Fruit fly (Drosophila melanogaster) whole organism, embryonic: ENCODE results near the gene Osi21.

Experiments used
- Adf1 ChIP-seq: fragments of 200-800 bp; sonication (Bioruptor generic); IDR thresholded peaks from 2 replicates; pipeline ENCODE4 v1.3.6; 2022; ENCODE audit warnings: missing biosample characterization, missing genetic modification characterization
- B-H2 ChIP-seq: fragments of 200-800 bp; sonication (Bioruptor generic); optimal IDR thresholded peaks from 2 replicates; lab custom pipeline; 2018; ENCODE audit warnings: missing biosample characterization, mild to moderate bottlenecking, missing genetic modification characterization
- C15 ChIP-seq: fragments of 200-800 bp; sonication (Bioruptor generic); IDR thresholded peaks from 3 replicates; pipeline ENCODE4 v1.3.6; 2022; ENCODE audit warnings: missing biosample characterization, missing genetic modification characterization
- CG10959 ChIP-seq: fragments of 200-800 bp; sonication (Bioruptor generic); IDR thresholded peaks from 2 replicates; pipeline ENCODE4 v1.3.6; 2022; ENCODE audit warnings: missing biosample characterization, missing genetic modification characterization
- CG11093 ChIP-seq: fragments of 200-800 bp; sonication (Bioruptor generic); IDR thresholded peaks from 3 replicates; pipeline ENCODE4 v1.3.6; 2022; ENCODE audit warnings: missing biosample characterization, missing genetic modification characterization
- CG11504 ChIP-seq: fragments of 200-800 bp; sonication (Bioruptor generic); optimal IDR thresholded peaks from 3 replicates; lab custom pipeline; 2019; ENCODE audit warnings: missing biosample characterization, mild to moderate bottlenecking, missing genetic modification characterization, moderate library complexity
- CG12299 ChIP-seq: fragments of 200-800 bp; sonication (Bioruptor generic); optimal IDR thresholded peaks from 2 replicates; lab custom pipeline; 2018; ENCODE audit warnings: missing biosample characterization, mild to moderate bottlenecking, missing genetic modification characterization
- CG13424 ChIP-seq: fragments of 200-800 bp; sonication (Bioruptor generic); optimal IDR thresholded peaks from 2 replicates; lab custom pipeline; 2019; ENCODE audit warnings: missing biosample characterization, mild to moderate bottlenecking, missing genetic modification characterization, moderate library complexity
- CG14710 ChIP-seq: fragments of 200-800 bp; sonication (Bioruptor generic); optimal IDR thresholded peaks from 3 replicates; lab custom pipeline; 2019; ENCODE audit warnings: missing biosample characterization, mild to moderate bottlenecking, missing genetic modification characterization, moderate library complexity
- CG1602 ChIP-seq: fragments of 200-800 bp; sonication (Bioruptor generic); optimal IDR thresholded peaks from 3 replicates; lab custom pipeline; 2016; ENCODE audit warnings: missing biosample characterization, missing genetic modification characterization
- CG16813 ChIP-seq: fragments of 200-800 bp; sonication (Bioruptor generic); IDR thresholded peaks from 3 replicates; pipeline ENCODE4 v1.3.6; 2022; ENCODE audit warnings: missing biosample characterization, missing genetic modification characterization; ENCODE audit not compliant: partially characterized antibody
- CG16815 ChIP-seq: fragments of 200-800 bp; sonication (Bioruptor generic); optimal IDR thresholded peaks from 3 replicates; lab custom pipeline; 2017; ENCODE audit warnings: missing biosample characterization, mild to moderate bottlenecking, missing genetic modification characterization
- CG3065 ChIP-seq: fragments of 200-800 bp; sonication (Bioruptor generic); optimal IDR thresholded peaks from 2 replicates; lab custom pipeline; 2016; ENCODE audit warnings: missing biosample characterization, missing genetic modification characterization
- CG33213 ChIP-seq: fragments of 200-800 bp; sonication (Bioruptor generic); optimal IDR thresholded peaks from 3 replicates; lab custom pipeline; 2016; ENCODE audit warnings: missing biosample characterization, missing genetic modification characterization
- CG34422 ChIP-seq: fragments of 200-800 bp; sonication (Bioruptor generic); IDR thresholded peaks from 3 replicates; pipeline ENCODE4 v1.3.6; 2022; ENCODE audit warnings: missing biosample characterization, missing genetic modification characterization
- CG3726 ChIP-seq: fragments of 200-800 bp; sonication (Bioruptor generic); IDR thresholded peaks from 3 replicates; pipeline ENCODE4, ENCODE4 v1.3.6; 2022; ENCODE audit warnings: missing biosample characterization, missing genetic modification characterization
- CG4328 ChIP-seq: fragments of 200-800 bp; sonication (Bioruptor generic); optimal IDR thresholded peaks from 3 replicates; lab custom pipeline; 2017; ENCODE audit warnings: missing biosample characterization, missing genetic modification reagents, missing genetic modification characterization
- CG6175 ChIP-seq: fragments of 200-800 bp; sonication (Bioruptor generic); IDR thresholded peaks from 3 replicates; pipeline ENCODE4 v1.3.6; 2022; ENCODE audit warnings: missing biosample characterization, missing genetic modification characterization
- CG6272 ChIP-seq: fragments of 200-800 bp; sonication (Bioruptor generic); IDR thresholded peaks from 2 replicates; pipeline ENCODE4 v1.3.6; 2022; ENCODE audit warnings: missing biosample characterization, missing genetic modification characterization
- CG6654 ChIP-seq: fragments of 200-800 bp; sonication (Bioruptor generic); optimal IDR thresholded peaks from 2 replicates; lab custom pipeline; 2017; ENCODE audit warnings: missing biosample characterization, mild to moderate bottlenecking, missing genetic modification characterization
- CG6813 ChIP-seq: fragments of 200-800 bp; sonication (Bioruptor generic); optimal IDR thresholded peaks from 2 replicates; lab custom pipeline; 2017; ENCODE audit warnings: missing biosample characterization, missing genetic modification characterization, mild to moderate bottlenecking, moderate library complexity, missing genetic modification reagents
- CG7786 ChIP-seq: fragments of 200-800 bp; sonication (Bioruptor generic); optimal IDR thresholded peaks from 2 replicates; lab custom pipeline; 2016; ENCODE audit warnings: missing biosample characterization, missing genetic modification characterization
- CG8089 ChIP-seq: fragments of 200-800 bp; sonication (Bioruptor generic); optimal IDR thresholded peaks from 3 replicates; lab custom pipeline; 2016; ENCODE audit warnings: missing biosample characterization, missing genetic modification characterization
- CG9609 ChIP-seq: fragments of 200-800 bp; sonication (Bioruptor generic); optimal IDR thresholded peaks from 3 replicates; lab custom pipeline; 2016; ENCODE audit warnings: missing biosample characterization, missing genetic modification characterization
- CG9817 ChIP-seq: fragments of 200-800 bp; sonication (Bioruptor generic); optimal IDR thresholded peaks from 2 replicates; lab custom pipeline; 2018; ENCODE audit warnings: missing biosample characterization, mild to moderate bottlenecking, missing genetic modification characterization, moderate library complexity
- D19A ChIP-seq: fragments of 200-800 bp; optimal IDR thresholded peaks from 3 replicates; lab custom pipeline; 2019; ENCODE audit warnings: missing biosample characterization, mild to moderate bottlenecking, missing genetic modification characterization, moderate library complexity
- E2f1 ChIP-seq: fragments of 200-800 bp; sonication (Bioruptor generic); IDR thresholded peaks from 2 replicates; pipeline ENCODE4 v1.3.6; 2022; ENCODE audit warnings: missing biosample characterization, missing genetic modification characterization
- E2f2 ChIP-seq: fragments of 200-800 bp; sonication (Bioruptor generic); IDR thresholded peaks from 2 replicates; pipeline ENCODE4 v1.3.6; 2022; ENCODE audit warnings: missing biosample characterization, missing genetic modification characterization
- HLH54F ChIP-seq: fragments of 200-800 bp; sonication (Bioruptor generic); optimal IDR thresholded peaks from 3 replicates; lab custom pipeline; 2016; ENCODE audit warnings: missing biosample characterization, missing genetic modification characterization
- Hmr ChIP-seq: fragments of 200-800 bp; sonication (Bioruptor generic); optimal IDR thresholded peaks from 3 replicates; lab custom pipeline; 2017; ENCODE audit warnings: mild to moderate bottlenecking, missing biosample characterization, missing genetic modification reagents, missing genetic modification characterization
- Lpt ChIP-seq: fragments of >200 bp; optimal IDR thresholded peaks from 2 replicates; lab custom pipeline; 2018; ENCODE audit warnings: missing biosample characterization, missing genetic modification characterization
- Mrtf ChIP-seq: fragments of 200-800 bp; sonication (Bioruptor generic); IDR thresholded peaks from 3 replicates; pipeline ENCODE4 v1.3.6; 2022; ENCODE audit warnings: missing biosample characterization, missing genetic modification characterization
- Nf-YA ChIP-seq: fragments of 200-800 bp; sonication (Bioruptor generic); IDR thresholded peaks from 2 replicates; pipeline ENCODE4 v1.3.6; 2022; ENCODE audit warnings: missing biosample characterization, missing genetic modification characterization
- NfI ChIP-seq: fragments of 200-800 bp; sonication (Bioruptor generic); optimal IDR thresholded peaks from 3 replicates; lab custom pipeline; 2018; ENCODE audit warnings: missing biosample characterization, mild to moderate bottlenecking, missing genetic modification characterization, moderate library complexity
- Six4 ChIP-seq: fragments of 200-800 bp; sonication (Bioruptor generic); optimal IDR thresholded peaks from 2 replicates; lab custom pipeline; 2016; ENCODE audit warnings: missing biosample characterization, missing genetic modification characterization
- Spps ChIP-seq: fragments of 200-800 bp; sonication (Bioruptor generic); optimal IDR thresholded peaks from 2 replicates; lab custom pipeline; 2018; ENCODE audit warnings: missing biosample characterization, mild to moderate bottlenecking, missing genetic modification characterization
- Stat92E ChIP-seq, 3 experiments: fragments of >200 bp in 2 of 3; fragments of 200-800 bp in 1 of 3; sonication (Bioruptor generic) in 1 of 3; optimal IDR thresholded peaks; 2 replicates each; lab custom pipeline; 2017 to 2019; ENCODE audit warnings: missing biosample characterization in 3 of 3, missing genetic modification characterization in 3 of 3, mild to moderate bottlenecking in 1 of 3, moderate library complexity in 1 of 3
- Usf ChIP-seq: fragments of 200-800 bp; sonication (Bioruptor generic); optimal IDR thresholded peaks from 2 replicates; lab custom pipeline; 2017; ENCODE audit warnings: missing genotype, missing biosample characterization, missing genetic modification characterization
- Vsx1 ChIP-seq: fragments of 200-800 bp; sonication (Bioruptor generic); optimal IDR thresholded peaks from 2 replicates; lab custom pipeline; 2017; ENCODE audit warnings: missing biosample characterization, mild to moderate bottlenecking, missing genetic modification characterization, missing genetic modification reagents
- corto ChIP-seq: fragments of 200-800 bp; sonication (Bioruptor generic); optimal IDR thresholded peaks from 2 replicates; lab custom pipeline; 2016; ENCODE audit warnings: missing biosample characterization, mild to moderate bottlenecking, missing genetic modification characterization, moderate library complexity
- dimm ChIP-seq: fragments of 200-800 bp; sonication (Bioruptor generic); IDR thresholded peaks from 2 replicates; pipeline ENCODE4 v1.3.6; 2022; ENCODE audit warnings: missing biosample characterization, missing genetic modification characterization
- dmrt99B ChIP-seq: fragments of 200-800 bp; sonication (Bioruptor generic); optimal IDR thresholded peaks from 2 replicates; lab custom pipeline; 2018; ENCODE audit warnings: missing biosample characterization, mild to moderate bottlenecking, missing genetic modification characterization, moderate library complexity
- gcm2 ChIP-seq: fragments of 200-800 bp; sonication (Bioruptor generic); optimal IDR thresholded peaks from 2 replicates; lab custom pipeline; 2016; ENCODE audit warnings: missing biosample characterization, missing genetic modification characterization
- jigr1 ChIP-seq: fragments of 200-800 bp; sonication (Bioruptor generic); IDR thresholded peaks from 3 replicates; pipeline ENCODE4 v1.3.6; 2022; ENCODE audit warnings: missing biosample characterization, missing genetic modification characterization
- nerfin-1 ChIP-seq: fragments of 200-800 bp; sonication (Bioruptor generic); optimal IDR thresholded peaks from 3 replicates; lab custom pipeline; 2019; ENCODE audit warnings: missing biosample characterization, mild to moderate bottlenecking, missing genetic modification characterization, moderate library complexity
- pb ChIP-seq: fragments of 200-800 bp; sonication (Bioruptor generic); optimal IDR thresholded peaks from 3 replicates; lab custom pipeline; 2016; ENCODE audit warnings: missing biosample characterization, missing genetic modification characterization
- pnt ChIP-seq: fragments of 200-800 bp; sonication (Bioruptor generic); optimal IDR thresholded peaks from 3 replicates; lab custom pipeline; 2016; ENCODE audit warnings: missing biosample characterization, missing genetic modification characterization
- psq ChIP-seq: fragments of 200-800 bp; sonication (Bioruptor generic); optimal IDR thresholded peaks from 2 replicates; lab custom pipeline; 2017; ENCODE audit warnings: missing biosample characterization, missing genetic modification characterization
- sens-2 ChIP-seq: fragments of 200-800 bp; sonication (Bioruptor generic); IDR thresholded peaks from 2 replicates; pipeline ENCODE4 v1.3.6; 2022; ENCODE audit warnings: missing biosample characterization, missing genetic modification characterization
- sima ChIP-seq: fragments of 200-800 bp; sonication (Bioruptor generic); optimal IDR thresholded peaks from 2 replicates; lab custom pipeline; 2016; ENCODE audit warnings: missing biosample characterization, missing genetic modification characterization
- zf30C ChIP-seq: fragments of 200-800 bp; sonication (Bioruptor generic); optimal IDR thresholded peaks from 3 replicates; lab custom pipeline; 2018; ENCODE audit warnings: missing biosample characterization, mild to moderate bottlenecking, missing genetic modification characterization

Gene Osi21

DNA sequence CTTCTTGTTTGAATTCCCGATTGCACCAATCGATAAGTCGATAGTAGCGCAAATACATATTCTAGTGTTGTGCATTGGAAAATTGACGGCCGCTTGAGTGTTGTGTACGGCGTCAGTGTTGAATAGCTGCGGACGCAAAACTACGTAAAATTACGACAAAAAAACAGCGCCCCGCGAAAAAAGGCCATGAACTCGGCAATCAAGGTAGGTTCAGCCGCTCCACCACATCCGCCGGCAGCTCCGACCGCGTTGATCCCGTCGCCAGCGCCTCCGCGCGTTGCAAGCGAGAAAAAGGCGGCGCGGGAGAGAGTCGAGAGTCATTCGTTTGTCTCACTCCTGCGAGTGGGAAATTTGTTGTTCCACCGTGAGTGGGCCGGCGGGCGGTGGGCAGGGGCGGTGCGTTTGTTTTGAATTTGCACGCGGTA is 7.6 kb downstream of the Osi21 start, which contains the start of gene CG33695 (continued):
- TF ChIP-seq CG33213 (peak; percentile 73), E2f2 (GFP tag; lab: Robert Waterston, UW) (peak; percentile 89), dmrt99B (tag; lab: Kevin White, UChicago) (no peak), zf30C (GFP tag; lab: Kevin White, UChicago) (no peak), CG34422 (GFP tag; lab: Robert Waterston, UW) (peak; percentile 43; the same call in 1 of the 3 replicates), CG6175 (GFP tag; lab: Robert Waterston, UW) (no peak), Vsx1 (GFP tag; lab: Kevin White, UChicago) (no peak), CG16815 (peak; percentile 42), gcm2 (GFP tag; lab: Kevin White, UChicago) (no peak), C15 (GFP tag; lab: Robert Waterston, UW) (no peak), dimm (GFP tag; lab: Robert Waterston, UW) (no peak), nerfin-1 (tag; lab: Kevin White, UChicago) (peak; percentile 52), CG9609 (GFP tag; lab: Kevin White, UChicago) (peak; percentile 66), CG6654 (GFP tag; lab: Kevin White, UChicago) (no peak), Hmr (GFP tag; lab: Kevin White, UChicago) (no peak), Usf (GFP tag; lab: Kevin White, UChicago) (no peak), Lpt (no peak), CG11093 (no peak), psq (GFP tag; lab: Kevin White, UChicago) (peak; percentile 2), pb (GFP tag; lab: Kevin White, UChicago) (peak; percentile 26), CG7786 (GFP tag; lab: Kevin White, UChicago) (peak; percentile 78), CG6272 (GFP tag; lab: Robert Waterston, UW) (peak; percentile 52; the same call in 1 of the 2 replicates), CG3726 (GFP tag; lab: Robert Waterston, UW) (no peak), CG6813 (GFP tag; lab: Kevin White, UChicago) (no peak), CG12299 (tag; lab: Kevin White, UChicago) (no peak), corto (GFP tag; lab: Kevin White, UChicago) (no peak), HLH54F (GFP tag; lab: Kevin White, UChicago) (peak; percentile 87), Mrtf (no peak), sima (GFP tag; lab: Kevin White, UChicago) (peak; percentile 11), CG10959 (GFP tag; lab: Robert Waterston, UW) (peak; percentile 16; the same call in 1 of the 2 replicates), D19A (no peak), E2f1 (GFP tag; lab: Robert Waterston, UW) (no peak; the same call in 1 of the 2 replicates), Stat92E (GFP tag; optimal IDR thresholded peaks at IDR 0.05; lab: Kevin White, UChicago) (no peak), pnt (GFP tag; lab: Kevin White, UChicago) (peak; percentile 49), CG13424 (tag; lab: Kevin White, UChicago) (peak; percentile 11), Nf-YA (GFP tag; lab: Robert Waterston, UW) (0 out of 2 replicates have a peak, but pooled peaks have one; percentile 28), Six4 (peak; percentile 44), CG11504 (tag; lab: Kevin White, UChicago) (no peak), CG8089 (peak; percentile 29), Adf1 (peak; percentile 23; the same call in 1 of the 2 replicates), sens-2 (GFP tag; lab: Robert Waterston, UW) (no peak), jigr1 (GFP tag; lab: Robert Waterston, UW) (no peak), CG14710 (tag; lab: Kevin White, UChicago) (peak; percentile 68), Spps (no peak), CG4328 (no peak), CG1602 (GFP tag; lab: Kevin White, UChicago) (peak; percentile 27), NfI (GFP tag; lab: Kevin White, UChicago) (peak; percentile 64), CG3065 (GFP tag; lab: Kevin White, UChicago) (peak; percentile 12), B-H2 (GFP tag; lab: Kevin White, UChicago) (peak; percentile 77), CG9817 (peak; percentile 35), CG16813 (GFP tag; lab: Robert Waterston, UW) (peak; percentile 66)
